Worm (Caenorhabditis elegans) whole organism, L4 larva: ENCODE results near the gene srab-8.

Source experiments
- F26F4.8 ChIP-seq: fragments of 200-800 bp; sonication (Bioruptor generic); conservative IDR thresholded peaks from 2 replicates; pipeline ENCODE4 v1.3.6; 2022; ENCODE audit warnings: missing genetic modification characterization, missing compliant biosample characterization
- R02D3.7 ChIP-seq: fragments of 150-350 bp; sonication (generic microtip); optimal IDR thresholded peaks from 3 replicates; lab custom pipeline; 2014; ENCODE audit warnings: missing biosample characterization, missing genetic modification characterization
- Y105C5A.15 ChIP-seq: fragments of 200-800 bp; sonication (Bioruptor generic); IDR thresholded peaks from 2 replicates; pipeline ENCODE4 v1.3.6; 2022; ENCODE audit warnings: missing genetic modification characterization, missing compliant biosample characterization
- ZK337.2 ChIP-seq: fragments of 200-800 bp; sonication (Bioruptor generic); IDR thresholded peaks from 2 replicates; pipeline ENCODE4 v1.3.6; 2022; ENCODE audit warnings: missing genetic modification reagents, missing genetic modification characterization, missing compliant biosample characterization
- ZK546.5 ChIP-seq, 2 experiments: sonication (generic microtip); optimal IDR thresholded peaks; 2 replicates each; lab custom pipeline; 2017; ENCODE audit warnings: missing biosample characterization in 2 of 2, missing genetic modification characterization in 2 of 2
- aha-1 ChIP-seq: fragments of 150-350 bp; peaks from one replicate; lab custom pipeline; 2014; ENCODE audit warnings: missing biosample characterization, missing genetic modification characterization
- ama-1 ChIP-seq: fragments of 150-350 bp; optimal IDR thresholded peaks from 2 replicates; lab custom pipeline; 2014; ENCODE audit warnings: inconsistent platforms, mixed read lengths
- arid-1 ChIP-seq: fragments of 200-800 bp; sonication (Bioruptor generic); conservative IDR thresholded peaks from 2 replicates; pipeline ENCODE4 v1.3.6; 2022; ENCODE audit warnings: missing genetic modification reagents, missing genetic modification characterization, missing compliant biosample characterization
- attf-4 ChIP-seq: sonication (generic microtip); optimal IDR thresholded peaks from 3 replicates; lab custom pipeline; 2017; ENCODE audit warnings: missing biosample characterization, missing genetic modification characterization
- ceh-28 ChIP-seq: fragments of 150-350 bp; optimal IDR thresholded peaks from 2 replicates; lab custom pipeline; 2014; ENCODE audit warnings: missing biosample characterization, missing genetic modification reagents, missing genetic modification characterization
- ceh-44 ChIP-seq: fragments of 200-800 bp; sonication (Bioruptor generic); IDR thresholded peaks from 2 replicates; pipeline ENCODE4 v1.3.6; 2022; ENCODE audit warnings: missing genetic modification reagents, missing genetic modification characterization, missing compliant biosample characterization
- ceh-82 ChIP-seq: sonication (generic microtip); optimal IDR thresholded peaks from 2 replicates; lab custom pipeline; 2017; ENCODE audit warnings: missing biosample characterization, missing genetic modification characterization
- ces-1 ChIP-seq: fragments of 150-350 bp; sonication (generic microtip); optimal IDR thresholded peaks from 4 replicates; lab custom pipeline; 2014; ENCODE audit warnings: missing biosample characterization, missing genetic modification reagents, missing genetic modification characterization
- ctbp-1 ChIP-seq: fragments of 200-800 bp; sonication (Bioruptor generic); IDR thresholded peaks from 2 replicates; pipeline ENCODE4 v1.3.6; 2022; ENCODE audit warnings: missing genetic modification reagents, missing genetic modification characterization, missing compliant biosample characterization
- daf-12 ChIP-seq: fragments of 150-350 bp; optimal IDR thresholded peaks from 2 replicates; lab custom pipeline; 2014; ENCODE audit warnings: missing biosample characterization, missing genetic modification reagents, missing genetic modification characterization
- daf-16 ChIP-seq, 3 experiments: sonication (generic microtip); optimal IDR thresholded peaks; 2 replicates each; lab custom pipeline; 2016 to 2017; ENCODE audit warnings: missing genetic modification characterization in 3 of 3, missing genetic modification reagents in 3 of 3, mild to moderate bottlenecking in 2 of 3, missing compliant biosample characterization in 2 of 3, missing biosample characterization in 1 of 3, moderate library complexity in 1 of 3
- dmd-6 ChIP-seq: fragments of 200-800 bp; sonication (Bioruptor generic); IDR thresholded peaks from 2 replicates; pipeline ENCODE4 v1.3.6; 2022; ENCODE audit warnings: missing genetic modification reagents, missing genetic modification characterization, missing compliant biosample characterization
- dmd-8 ChIP-seq: fragments of 200-800 bp; sonication (Bioruptor generic); IDR thresholded peaks from 2 replicates; pipeline ENCODE4 v1.3.6; 2022; ENCODE audit warnings: missing genetic modification characterization, missing compliant biosample characterization
- dmd-9 ChIP-seq: fragments of 200-800 bp; sonication (Bioruptor generic); IDR thresholded peaks from 2 replicates; pipeline ENCODE4 v1.3.6; 2022; ENCODE audit warnings: missing genetic modification reagents, missing genetic modification characterization, missing compliant biosample characterization
- egl-27 ChIP-seq: sonication (generic microtip); optimal IDR thresholded peaks from 3 replicates; lab custom pipeline; 2017; ENCODE audit warnings: missing biosample characterization, missing genetic modification reagents, missing genetic modification characterization
- egl-43 ChIP-seq: fragments of 200-800 bp; sonication (Bioruptor generic); IDR thresholded peaks from 2 replicates; pipeline ENCODE4 v1.3.6; 2022; ENCODE audit warnings: missing genetic modification reagents, missing genetic modification characterization, missing compliant biosample characterization
- fkh-10 ChIP-seq: fragments of 150-350 bp; optimal IDR thresholded peaks from 2 replicates; lab custom pipeline; 2014; ENCODE audit warnings: missing biosample characterization, missing genetic modification reagents, missing genetic modification characterization
- gei-8 ChIP-seq: fragments of 200-800 bp; sonication (Bioruptor generic); optimal IDR thresholded peaks from 2 replicates; lab custom pipeline; 2018; ENCODE audit warnings: mild to moderate bottlenecking, missing genetic modification characterization, missing compliant biosample characterization
- hif-1 ChIP-seq, 2 experiments: sonication (generic microtip); optimal IDR thresholded peaks; 2 replicates each; lab custom pipeline; 2016 to 2017; ENCODE audit warnings: missing compliant biosample characterization in 2 of 2, missing genetic modification characterization in 2 of 2, missing genetic modification reagents in 2 of 2, missing genotype in 2 of 2, mild to moderate bottlenecking in 1 of 2
- hlh-30 ChIP-seq: sonication (generic microtip); optimal IDR thresholded peaks from 2 replicates; lab custom pipeline; 2017; ENCODE audit warnings: antibody characterized with exemption, mild to moderate bottlenecking, missing genetic modification characterization, missing compliant biosample characterization; ENCODE audit not compliant: insufficient read depth
- lim-7 ChIP-seq: fragments of 200-800 bp; sonication (Bioruptor generic); IDR thresholded peaks from 2 replicates; pipeline ENCODE4 v1.3.6; 2022; ENCODE audit warnings: missing genetic modification characterization, missing compliant biosample characterization
- lin-29 ChIP-seq: fragments of 200-800 bp; sonication (Bioruptor generic); IDR thresholded peaks from 2 replicates; pipeline ENCODE4 v1.3.6; 2022; ENCODE audit warnings: missing genetic modification reagents, missing genetic modification characterization, missing compliant biosample characterization
- lin-39 ChIP-seq: fragments of 150-350 bp; optimal IDR thresholded peaks from 2 replicates; lab custom pipeline; 2014; ENCODE audit warnings: missing biosample characterization, missing genetic modification reagents, missing genetic modification characterization
- lir-3 ChIP-seq: sonication (generic microtip); optimal IDR thresholded peaks from 2 replicates; lab custom pipeline; 2016; ENCODE audit warnings: mild to moderate bottlenecking, missing genetic modification characterization, missing compliant biosample characterization
- madf-5 ChIP-seq, 2 experiments: fragments of 200-800 bp; sonication (Bioruptor generic); IDR thresholded peaks; 2 replicates each; pipeline ENCODE4 v1.3.6; 2022; ENCODE audit warnings: missing compliant biosample characterization in 2 of 2, missing genetic modification characterization in 2 of 2
- madf-9 ChIP-seq: fragments of 200-800 bp; sonication (Bioruptor generic); conservative IDR thresholded peaks from 2 replicates; pipeline ENCODE4 v1.3.6; 2022; ENCODE audit warnings: missing genetic modification reagents, missing genetic modification characterization, missing compliant biosample characterization
- mdl-1 ChIP-seq, 2 experiments: fragments of 150-350 bp in 1 of 2; sonication (generic microtip) in 1 of 2; optimal IDR thresholded peaks; 2 replicates each; lab custom pipeline; 2014 to 2017; ENCODE audit warnings: missing biosample characterization in 2 of 2, missing genetic modification characterization in 2 of 2
- mdt-29 ChIP-seq: fragments of 200-800 bp; sonication (Bioruptor generic); IDR thresholded peaks from 2 replicates; pipeline ENCODE4 v1.3.6; 2022; ENCODE audit warnings: missing genetic modification reagents, missing genetic modification characterization, missing compliant biosample characterization
- mxl-3 ChIP-seq: fragments of 200-800 bp; sonication (Bioruptor generic); optimal IDR thresholded peaks from 2 replicates; lab custom pipeline; 2018; ENCODE audit warnings: mild to moderate bottlenecking, missing genetic modification characterization, missing compliant biosample characterization
- nhr-11 ChIP-seq: fragments of 150-350 bp; optimal IDR thresholded peaks from 2 replicates; lab custom pipeline; 2014; ENCODE audit warnings: missing biosample characterization, missing genetic modification characterization
- nhr-25 ChIP-seq: sonication (generic microtip); optimal IDR thresholded peaks from 2 replicates; lab custom pipeline; 2017; ENCODE audit warnings: missing genetic modification characterization, mild to moderate bottlenecking, missing compliant biosample characterization, antibody characterized with exemption, moderate library complexity, borderline replicate concordance; ENCODE audit not compliant: insufficient read depth
- nhr-28 ChIP-seq: fragments of 150-350 bp; optimal IDR thresholded peaks from 2 replicates; lab custom pipeline; 2014; ENCODE audit warnings: missing biosample characterization, missing genetic modification characterization
- nhr-42 ChIP-seq: fragments of 200-800 bp; sonication (Bioruptor generic); IDR thresholded peaks from 2 replicates; pipeline ENCODE4 v1.3.6; 2022; ENCODE audit warnings: missing genetic modification characterization, missing compliant biosample characterization
- nhr-48 ChIP-seq: sonication (generic microtip); optimal IDR thresholded peaks from 2 replicates; lab custom pipeline; 2016; ENCODE audit warnings: mild to moderate bottlenecking, missing genetic modification characterization, missing compliant biosample characterization
- nhr-6 ChIP-seq: fragments of 150-350 bp; optimal IDR thresholded peaks from 2 replicates; lab custom pipeline; 2014; ENCODE audit warnings: missing biosample characterization, missing genetic modification characterization
- nhr-76 ChIP-seq: fragments of 150-350 bp; optimal IDR thresholded peaks from 2 replicates; lab custom pipeline; 2014; ENCODE audit warnings: missing biosample characterization, missing genetic modification characterization
- nhr-77 ChIP-seq: fragments of 150-350 bp; optimal IDR thresholded peaks from 2 replicates; lab custom pipeline; 2014; ENCODE audit warnings: missing biosample characterization, missing genetic modification characterization
- pha-4 ChIP-seq, 2 experiments: fragments of 150-350 bp in 1 of 2; fragments of 200-800 bp in 1 of 2; sonication (Bioruptor generic) in 1 of 2; IDR thresholded peaks in 1 of 2; optimal IDR thresholded peaks in 1 of 2; 2 replicates each; pipeline versions ENCODE4 v1.3.6 to Lab custom; 2014 to 2022; ENCODE audit warnings: missing genetic modification characterization in 2 of 2, missing genetic modification reagents in 2 of 2, missing biosample characterization in 1 of 2, missing compliant biosample characterization in 1 of 2
- php-3 ChIP-seq: fragments of 200-800 bp; sonication (Bioruptor generic); IDR thresholded peaks from 2 replicates; pipeline ENCODE4 v1.3.6; 2022; ENCODE audit warnings: missing genetic modification reagents, missing genetic modification characterization, missing compliant biosample characterization
- skn-1 ChIP-seq: fragments of 150-350 bp; optimal IDR thresholded peaks from 2 replicates; lab custom pipeline; 2014; ENCODE audit warnings: missing biosample characterization, missing genetic modification characterization
- snpc-4 ChIP-seq: fragments of 150-350 bp; optimal IDR thresholded peaks from 2 replicates; lab custom pipeline; 2014; ENCODE audit warnings: missing biosample characterization, missing genetic modification characterization
- tag-97 ChIP-seq: fragments of 200-800 bp; sonication (Bioruptor generic); IDR thresholded peaks from 2 replicates; pipeline ENCODE4 v1.3.6; 2022; ENCODE audit warnings: missing genetic modification characterization, missing compliant biosample characterization
- unc-62 ChIP-seq, 3 experiments: fragments of 150-350 bp in 1 of 3; sonication (generic microtip); optimal IDR thresholded peaks in 2 of 3; peaks in 1 of 3; 1 replicate in 1 of 3; 2 replicates in 2 of 3; lab custom pipeline; 2014 to 2017; ENCODE audit warnings: missing biosample characterization in 3 of 3, missing genetic modification characterization in 3 of 3, missing genetic modification reagents in 3 of 3, missing genotype in 1 of 3
- vab-7 ChIP-seq: fragments of 200-800 bp; sonication (Bioruptor generic); IDR thresholded peaks from 2 replicates; pipeline ENCODE4 v1.3.6; 2022; ENCODE audit warnings: missing genetic modification reagents, missing genetic modification characterization, missing compliant biosample characterization
- zfp-2 ChIP-seq: sonication (generic microtip); optimal IDR thresholded peaks from 2 replicates; lab custom pipeline; 2016; ENCODE audit warnings: mild to moderate bottlenecking, missing genetic modification characterization, missing compliant biosample characterization

srab-8 gene

DNA sequence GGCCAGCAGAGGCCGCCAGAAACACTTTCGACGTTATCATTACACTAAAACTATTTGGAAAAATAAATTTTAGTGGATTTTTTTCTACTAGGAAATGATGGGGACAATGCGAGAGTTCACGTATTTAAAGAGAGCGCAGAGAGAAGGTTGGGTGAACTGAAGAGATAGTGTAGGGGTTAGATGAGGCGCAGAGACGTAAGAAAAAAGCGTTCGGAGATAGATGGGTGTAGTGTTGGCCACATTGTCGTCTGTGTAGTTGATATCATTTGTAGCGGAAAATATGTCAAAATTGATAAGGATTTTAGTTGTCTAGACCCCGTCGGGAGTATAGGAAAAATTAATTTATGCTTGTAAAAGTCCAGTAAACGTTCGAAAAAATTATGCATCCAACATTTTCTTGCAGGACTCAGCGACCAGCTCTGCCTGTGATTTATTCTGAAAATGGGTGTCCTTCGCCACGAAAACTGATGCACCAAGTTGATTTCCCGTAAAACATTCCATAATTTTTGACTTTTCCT lies 16.9 kb downstream of the srab-8 start, which contains the start of the genes Y73C8B.3 and Y73C8B.9 (continued):
- TF ChIP-seq nhr-28 (tag; lab: Kevin White, UChicago) (peak; percentile 100), tag-97 (GFP tag; lab: Robert Waterston, UW) (no peak), php-3 (GFP tag; lab: Robert Waterston, UW) (0 out of 2 replicates have a peak, but pooled peaks have one; percentile 14), daf-16 (GFP tag; optimal IDR thresholded peaks at IDR 0.05; lab: Kevin White, UChicago) (no peak), daf-16 (tag; optimal IDR thresholded peaks at IDR 0.05; lab: Kevin White, UChicago) (peak; percentile 7), fkh-10 (GFP tag; lab: Kevin White, UChicago) (no peak), R02D3.7 (no peak), Y105C5A.15 (no peak), ceh-82 (tag; lab: Kevin White, UChicago) (no peak), egl-43 (GFP tag; lab: Robert Waterston, UW) (no peak), mdt-29 (no peak), F26F4.8 (no peak), daf-12 (no peak), mdl-1 (tag; optimal IDR thresholded peaks at IDR 0.05; lab: Kevin White, UChicago) (no peak), gei-8 (GFP tag; lab: Kevin White, UChicago) (no peak), dmd-9 (GFP tag; lab: Robert Waterston, UW) (no peak), hif-1 (tag; optimal IDR thresholded peaks at IDR 0.05; lab: Kevin White, UChicago) (no peak), lin-39 (tag; lab: Kevin White, UChicago) (no peak), egl-27 (no peak), ctbp-1 (GFP tag; lab: Robert Waterston, UW) (no peak), attf-4 (no peak), dmd-8 (GFP tag; lab: Robert Waterston, UW) (no peak), ZK337.2 (GFP tag; lab: Robert Waterston, UW) (no peak), mxl-3 (GFP tag; lab: Kevin White, UChicago) (peak; percentile 43), ceh-44 (no peak), hlh-30 (tag; lab: Kevin White, UChicago) (no peak), lir-3 (tag; lab: Kevin White, UChicago) (no peak), madf-5 (GFP tag; IDR thresholded peaks at IDR 0.05; lab: Robert Waterston, UW) (no peak), unc-62 (GFP tag; optimal IDR thresholded peaks at IDR 0.05 in 1 of 2; lab: Kevin White, UChicago) (peak in 1 of 2 experiments; percentile 83), unc-62 (tag; optimal IDR thresholded peaks at IDR 0.05; lab: Kevin White, UChicago) (no peak), aha-1 (tag; lab: Kevin White, UChicago) (peak; percentile 95), vab-7 (GFP tag; lab: Robert Waterston, UW) (no peak), skn-1 (no peak), nhr-77 (tag; lab: Kevin White, UChicago) (peak; percentile 62), nhr-48 (tag; lab: Kevin White, UChicago) (peak; percentile 76), nhr-11 (tag; lab: Kevin White, UChicago) (no peak), nhr-42 (GFP tag; lab: Robert Waterston, UW) (no peak), snpc-4 (no peak), ama-1 (lab: Kevin White, UChicago) (no peak), zfp-2 (tag; lab: Kevin White, UChicago) (no peak), lim-7 (GFP tag; lab: Robert Waterston, UW) (no peak), dmd-6 (GFP tag; lab: Robert Waterston, UW) (peak; percentile 83), ces-1 (GFP tag; lab: Kevin White, UChicago) (no peak), nhr-6 (no peak), arid-1 (no peak), pha-4 (GFP tag; IDR thresholded peaks at IDR 0.05; lab: Robert Waterston, UW) (no peak), pha-4 (tag; optimal IDR thresholded peaks at IDR 0.05; lab: Kevin White, UChicago) (no peak), lin-29 (GFP tag; lab: Robert Waterston, UW) (no peak), ceh-28 (tag; lab: Kevin White, UChicago) (no peak), nhr-25 (no peak), nhr-76 (no peak), madf-9 (GFP tag; lab: Robert Waterston, UW) (no peak), ZK546.5 (tag; optimal IDR thresholded peaks at IDR 0.05; lab: Kevin White, UChicago) (no peak)
